Worm (Caenorhabditis elegans): ENCODE data around the gene npr-3.

npr-3 gene

ce11 chrIV:11435761-11436160, 24.0 kb upstream of the npr-3 start:
- TF ChIP-seq flt-1 (GFP tag; IDR thresholded peaks at IDR 0.05) = no peak
- no peak for TF ChIP-seq ref-1 (GFP tag; conservative IDR thresholded peaks at IDR 0.05)
- no peak for TF ChIP-seq tab-1 (GFP tag; IDR thresholded peaks at IDR 0.05)
- TF ChIP-seq cog-1 (tag; optimal IDR thresholded peaks at IDR 0.05) = no peak
- no peak for TF ChIP-seq ztf-29 (GFP tag; IDR thresholded peaks at IDR 0.05)
- no peak for TF ChIP-seq med-1 (GFP tag; optimal IDR thresholded peaks at IDR 0.05; ENCODE audit: insufficient read depth)
- TF ChIP-seq klf-2 (GFP tag; conservative IDR thresholded peaks at IDR 0.05) = no peak
- no peak for TF ChIP-seq ztf-23 (GFP tag; IDR thresholded peaks at IDR 0.05)
- no peak for TF ChIP-seq T22C8.4 (GFP tag; IDR thresholded peaks at IDR 0.05)

- TF ChIP-seq klf-2 (GFP tag; conservative IDR thresholded peaks at IDR 0.05) (no peak), ztf-29 (GFP tag; IDR thresholded peaks at IDR 0.05) (no peak), T22C8.4 (GFP tag; IDR thresholded peaks at IDR 0.05) (no peak), med-1 (GFP tag; optimal IDR thresholded peaks at IDR 0.05; ENCODE audit: insufficient read depth) (no peak), ztf-23 (GFP tag; IDR thresholded peaks at IDR 0.05) (no peak), flt-1 (GFP tag; IDR thresholded peaks at IDR 0.05) (no peak), ref-1 (GFP tag; conservative IDR thresholded peaks at IDR 0.05) (no peak), cog-1 (tag; optimal IDR thresholded peaks at IDR 0.05) (no peak), tab-1 (GFP tag; IDR thresholded peaks at IDR 0.05) (no peak)
Measured at ce11 chrIV:11438255-11438654, 21.5 kb upstream of the npr-3 start.

ce11 chrIV:11452928-11453327, 6.9 kb upstream of the npr-3 start:
- TF ChIP-seq tab-1 (GFP tag; IDR thresholded peaks at IDR 0.05) = no peak
- TF ChIP-seq ztf-23 (GFP tag; IDR thresholded peaks at IDR 0.05) = no peak
- TF ChIP-seq flt-1 (GFP tag; IDR thresholded peaks at IDR 0.05) = no peak
- TF ChIP-seq cog-1 (tag; optimal IDR thresholded peaks at IDR 0.05) = no peak
- no peak for TF ChIP-seq klf-2 (GFP tag; conservative IDR thresholded peaks at IDR 0.05)
- TF ChIP-seq ref-1 (GFP tag; conservative IDR thresholded peaks at IDR 0.05) = no peak

- TF ChIP-seq ztf-29 (GFP tag; IDR thresholded peaks at IDR 0.05) = no peak
- no peak for TF ChIP-seq T22C8.4 (GFP tag; IDR thresholded peaks at IDR 0.05)
Measured at ce11 chrIV:11455824-11456223, 4.0 kb upstream of the npr-3 start.

ce11 chrIV:11458700-11459263, 1.0 kb upstream of the npr-3 start:
- TF ChIP-seq cog-1 (tag; optimal IDR thresholded peaks at IDR 0.05) (no peak), med-1 (GFP tag; optimal IDR thresholded peaks at IDR 0.05; ENCODE audit: insufficient read depth) (no peak), klf-2 (GFP tag; conservative IDR thresholded peaks at IDR 0.05) (no peak), ref-1 (GFP tag; conservative IDR thresholded peaks at IDR 0.05) (no peak), T22C8.4 (GFP tag; IDR thresholded peaks at IDR 0.05) (no peak), ztf-29 (GFP tag; IDR thresholded peaks at IDR 0.05) (no peak), tab-1 (GFP tag; IDR thresholded peaks at IDR 0.05) (no peak), flt-1 (GFP tag; IDR thresholded peaks at IDR 0.05) (no peak), ztf-23 (GFP tag; IDR thresholded peaks at IDR 0.05) (no peak)

ce11 chrIV:11461335-11461734, 1.6 kb downstream of the npr-3 start:
- TF ChIP-seq tab-1 (GFP tag; IDR thresholded peaks at IDR 0.05) = no peak
- no peak for TF ChIP-seq cog-1 (tag; optimal IDR thresholded peaks at IDR 0.05)
- no peak for TF ChIP-seq ztf-23 (GFP tag; IDR thresholded peaks at IDR 0.05)
- no peak for TF ChIP-seq flt-1 (GFP tag; IDR thresholded peaks at IDR 0.05)
- no peak for TF ChIP-seq klf-2 (GFP tag; conservative IDR thresholded peaks at IDR 0.05)
- no peak for TF ChIP-seq med-1 (GFP tag; optimal IDR thresholded peaks at IDR 0.05; ENCODE audit: insufficient read depth)
- no peak for TF ChIP-seq ref-1 (GFP tag; conservative IDR thresholded peaks at IDR 0.05)
- no peak for TF ChIP-seq T22C8.4 (GFP tag; IDR thresholded peaks at IDR 0.05)
- no peak for TF ChIP-seq ztf-29 (GFP tag; IDR thresholded peaks at IDR 0.05)

ce11 chrIV:11465125-11465524, 5.3 kb downstream of the npr-3 start, which contains the start of gene C10C6.3:
C10C6.3 (minus strand) TSS chrIV:11465225.
- no peak for TF ChIP-seq cog-1 (tag; optimal IDR thresholded peaks at IDR 0.05)
- no peak for TF ChIP-seq T22C8.4 (GFP tag; IDR thresholded peaks at IDR 0.05)
- TF ChIP-seq ztf-23 (GFP tag; IDR thresholded peaks at IDR 0.05) = no peak
- no peak for TF ChIP-seq ref-1 (GFP tag; conservative IDR thresholded peaks at IDR 0.05)
- no peak for TF ChIP-seq flt-1 (GFP tag; IDR thresholded peaks at IDR 0.05)
- TF ChIP-seq ztf-29 (GFP tag; IDR thresholded peaks at IDR 0.05) = no peak

- no peak for TF ChIP-seq ref-1 (GFP tag; conservative IDR thresholded peaks at IDR 0.05)
- TF ChIP-seq cog-1 (tag; optimal IDR thresholded peaks at IDR 0.05) = no peak
Measured at ce11 chrIV:11467413-11467812, 7.6 kb downstream of the npr-3 start, which contains the start of gene C10C6.7. C10C6.7 (minus strand) TSS chrIV:11467513.

- TF ChIP-seq tab-1 (GFP tag; IDR thresholded peaks at IDR 0.05) = no peak
- TF ChIP-seq med-1 (GFP tag; optimal IDR thresholded peaks at IDR 0.05; ENCODE audit: insufficient read depth) = no peak
- TF ChIP-seq T22C8.4 (GFP tag; IDR thresholded peaks at IDR 0.05) = no peak
- TF ChIP-seq ztf-29 (GFP tag; IDR thresholded peaks at IDR 0.05) = no peak
- TF ChIP-seq cog-1 (tag; optimal IDR thresholded peaks at IDR 0.05) = no peak
- no peak for TF ChIP-seq klf-2 (GFP tag; conservative IDR thresholded peaks at IDR 0.05)
Measured at ce11 chrIV:11469698-11470591, 10.2 kb downstream of the npr-3 start, which contains the start of the genes C10C6.13 and wht-2. C10C6.13 (minus strand) TSS chrIV:11469748. wht-2 (plus strand) TSS chrIV:11470436.

- TF ChIP-seq med-1 (GFP tag; optimal IDR thresholded peaks at IDR 0.05; ENCODE audit: insufficient read depth) (no peak), ztf-29 (GFP tag; IDR thresholded peaks at IDR 0.05) (no peak), flt-1 (GFP tag; IDR thresholded peaks at IDR 0.05) (no peak), T22C8.4 (GFP tag; IDR thresholded peaks at IDR 0.05) (no peak)
Measured at ce11 chrIV:11472023-11472422, 12.2 kb downstream of the npr-3 start.

Data from whole organism, midembryonic.